Fruit fly (Drosophila melanogaster): ENCODE results near the gene Obp19a.
A peak's percentile ranks its signal among the peaks of the same experiment; 100 is the strongest.

The Obp19a gene

dm6 chrX:20423158-20423557 is 7.6 kb downstream of the Obp19a start:
- TF ChIP-seq bab1 (GFP tag; optimal IDR thresholded peaks at IDR 0.05), result no peak
- no peak for TF ChIP-seq Clk (GFP tag; optimal IDR thresholded peaks at IDR 0.05)
- TF ChIP-seq CG12768 (GFP tag; optimal IDR thresholded peaks at IDR 0.05), result no peak
- TF ChIP-seq cic (GFP tag; optimal IDR thresholded peaks at IDR 0.05), result no peak
- TF ChIP-seq CG33017 (tag; optimal IDR thresholded peaks at IDR 0.05), result no peak
- no peak for TF ChIP-seq Hr96 (GFP tag; optimal IDR thresholded peaks at IDR 0.05)
- TF ChIP-seq Crg-1 (GFP tag; optimal IDR thresholded peaks at IDR 0.05), result no peak
- TF ChIP-seq CG14711 (tag; optimal IDR thresholded peaks at IDR 0.05), result no peak
- no peak for TF ChIP-seq toe (GFP tag; optimal IDR thresholded peaks at IDR 0.05)
- no peak for TF ChIP-seq CG5204 (GFP tag; optimal IDR thresholded peaks at IDR 0.05)
- TF ChIP-seq kay (GFP tag; ENCODE audit: borderline replicate concordance), result no peak
- TF ChIP-seq tj (GFP tag; optimal IDR thresholded peaks at IDR 0.05), result no peak

dm6 chrX:20423747-20424165 is 8.2 kb downstream of the Obp19a start, which contains the start of the genes Pp4-19C and cactin:
Gene Pp4-19C (minus strand): TSS chrX:20424002.
Gene cactin (plus strand): TSS chrX:20424069.
- TF ChIP-seq CG14711 (tag; optimal IDR thresholded peaks at IDR 0.05) (peak; percentile 26), tj (GFP tag; optimal IDR thresholded peaks at IDR 0.05) (peak; percentile 23), CG7101 (tag; optimal IDR thresholded peaks at IDR 0.05) (peak; percentile 21), Clk (GFP tag; optimal IDR thresholded peaks at IDR 0.05) (no peak), CG11617 (GFP tag; optimal IDR thresholded peaks at IDR 0.05) (peak; percentile 7), CG5204 (GFP tag; optimal IDR thresholded peaks at IDR 0.05) (no peak), ovo (GFP tag; optimal IDR thresholded peaks at IDR 0.05) (peak; percentile 26), CG12768 (GFP tag; optimal IDR thresholded peaks at IDR 0.05) (no peak), cnc (optimal IDR thresholded peaks at IDR 0.05) (no peak), CG1620 (GFP tag; optimal IDR thresholded peaks at IDR 0.05) (peak; percentile 45), kay (GFP tag; ENCODE audit: borderline replicate concordance) (no peak), CG33017 (tag; optimal IDR thresholded peaks at IDR 0.05) (no peak), CG7045 (GFP tag; optimal IDR thresholded peaks at IDR 0.05) (no peak), Hr96 (GFP tag; optimal IDR thresholded peaks at IDR 0.05) (no peak), Mnt (GFP tag; optimal IDR thresholded peaks at IDR 0.05) (peak; percentile 51), bab1 (GFP tag; optimal IDR thresholded peaks at IDR 0.05) (peak; percentile 5), pad (GFP tag; optimal IDR thresholded peaks at IDR 0.05) (no peak), Crg-1 (GFP tag; optimal IDR thresholded peaks at IDR 0.05) (peak; percentile 41), toe (GFP tag; optimal IDR thresholded peaks at IDR 0.05) (peak; percentile 71), cic (GFP tag; optimal IDR thresholded peaks at IDR 0.05) (no peak)

- TF ChIP-seq bab1 (GFP tag; optimal IDR thresholded peaks at IDR 0.05), result peak; percentile 16
- TF ChIP-seq CG1620 (GFP tag; optimal IDR thresholded peaks at IDR 0.05), result no peak
Measured at dm6 chrX:20426818-20427217, 11.3 kb downstream of the Obp19a start, which contains the start of gene CG15456. Gene CG15456 (minus strand): TSS chrX:20427042.

dm6 chrX:20429482-20430204 is 14.1 kb downstream of the Obp19a start, which contains the start of the genes CG11710 and mal:
Gene CG11710 (minus strand): TSS chrX:20429673.
Gene mal (plus strand): TSS chrX:20429675.
- TF ChIP-seq pad (GFP tag; optimal IDR thresholded peaks at IDR 0.05) (peak; percentile 77), CG12768 (GFP tag; optimal IDR thresholded peaks at IDR 0.05) (peak; percentile 82), cic (GFP tag; optimal IDR thresholded peaks at IDR 0.05) (peak; percentile 39), Mnt (GFP tag; optimal IDR thresholded peaks at IDR 0.05) (peak; percentile 68), bab1 (GFP tag; optimal IDR thresholded peaks at IDR 0.05) (peak; percentile 90), ovo (GFP tag; optimal IDR thresholded peaks at IDR 0.05) (peak; percentile 56), CG7045 (GFP tag; optimal IDR thresholded peaks at IDR 0.05) (peak; percentile 82), tj (GFP tag; optimal IDR thresholded peaks at IDR 0.05) (peak; percentile 50), cnc (optimal IDR thresholded peaks at IDR 0.05) (no peak), Crg-1 (GFP tag; optimal IDR thresholded peaks at IDR 0.05) (peak; percentile 24), Hr96 (GFP tag; optimal IDR thresholded peaks at IDR 0.05) (peak; percentile 81), CG1620 (GFP tag; optimal IDR thresholded peaks at IDR 0.05) (peak; percentile 83), CG14711 (tag; optimal IDR thresholded peaks at IDR 0.05) (peak; percentile 82), kay (GFP tag; ENCODE audit: borderline replicate concordance) (no peak), CG33017 (tag; optimal IDR thresholded peaks at IDR 0.05) (peak; percentile 53), CG7101 (tag; optimal IDR thresholded peaks at IDR 0.05) (peak; percentile 83), Clk (GFP tag; optimal IDR thresholded peaks at IDR 0.05) (peak; percentile 53), CG11617 (GFP tag; optimal IDR thresholded peaks at IDR 0.05) (peak; percentile 82), toe (GFP tag; optimal IDR thresholded peaks at IDR 0.05) (peak; percentile 77), CG5204 (GFP tag; optimal IDR thresholded peaks at IDR 0.05) (peak; percentile 79)

dm6 chrX:20433345-20434332 is 18.1 kb downstream of the Obp19a start, which contains the start of gene CG1695:
Gene CG1695 (plus strand): TSS chrX:20433950.
- no peak for TF ChIP-seq Hr96 (GFP tag; optimal IDR thresholded peaks at IDR 0.05)
- TF ChIP-seq CG11617 (GFP tag; optimal IDR thresholded peaks at IDR 0.05), result no peak
- no peak for TF ChIP-seq Clk (GFP tag; optimal IDR thresholded peaks at IDR 0.05)
- TF ChIP-seq CG12768 (GFP tag; optimal IDR thresholded peaks at IDR 0.05), result no peak
- peak; percentile 40 for TF ChIP-seq CG5204 (GFP tag; optimal IDR thresholded peaks at IDR 0.05)
- TF ChIP-seq toe (GFP tag; optimal IDR thresholded peaks at IDR 0.05), result peak; percentile 29
- TF ChIP-seq CG1620 (GFP tag; optimal IDR thresholded peaks at IDR 0.05), result no peak
- TF ChIP-seq CG14711 (tag; optimal IDR thresholded peaks at IDR 0.05), result peak; percentile 64
- TF ChIP-seq Crg-1 (GFP tag; optimal IDR thresholded peaks at IDR 0.05), result no peak
- TF ChIP-seq cic (GFP tag; optimal IDR thresholded peaks at IDR 0.05), result no peak
- TF ChIP-seq CG7045 (GFP tag; optimal IDR thresholded peaks at IDR 0.05), result peak; percentile 5
- TF ChIP-seq ovo (GFP tag; optimal IDR thresholded peaks at IDR 0.05), result no peak
- TF ChIP-seq CG7101 (tag; optimal IDR thresholded peaks at IDR 0.05), result no peak
- no peak for TF ChIP-seq tj (GFP tag; optimal IDR thresholded peaks at IDR 0.05)
- TF ChIP-seq CG33017 (tag; optimal IDR thresholded peaks at IDR 0.05), result no peak
